Worm (Caenorhabditis elegans) whole organism, L1 larva: ENCODE results near the gene zig-12.

Experiments used
- C04F5.9 ChIP-seq: sonication (generic microtip); optimal IDR thresholded peaks from 2 replicates; lab custom pipeline; 2016; ENCODE audit warnings: missing genetic modification characterization, missing compliant biosample characterization
- aly-2 ChIP-seq: fragments of 150-350 bp; optimal IDR thresholded peaks from 2 replicates; lab custom pipeline; 2014; ENCODE audit warnings: missing biosample characterization, missing genetic modification characterization
- ama-1 ChIP-seq: fragments of 150-350 bp; optimal IDR thresholded peaks from 2 replicates; lab custom pipeline; 2014
- ceh-8 ChIP-seq: fragments of 200-800 bp; sonication (Bioruptor generic); optimal IDR thresholded peaks from 2 replicates; lab custom pipeline; 2018; ENCODE audit warnings: mild to moderate bottlenecking, missing genetic modification characterization, moderate library complexity, missing compliant biosample characterization
- ceh-88 ChIP-seq: fragments of 200-800 bp; sonication (Bioruptor generic); IDR thresholded peaks from 2 replicates; pipeline ENCODE4 v1.3.6; 2022; ENCODE audit warnings: missing genetic modification characterization, missing compliant biosample characterization
- ceh-90 ChIP-seq: sonication (generic microtip); optimal IDR thresholded peaks from 2 replicates; lab custom pipeline; 2016; ENCODE audit warnings: missing genetic modification characterization, missing compliant biosample characterization
- ces-1 ChIP-seq: fragments of 150-350 bp; optimal IDR thresholded peaks from 2 replicates; lab custom pipeline; 2014; ENCODE audit warnings: missing biosample characterization, missing genetic modification reagents, missing genetic modification characterization
- dsc-1 ChIP-seq: sonication (generic microtip); optimal IDR thresholded peaks from 2 replicates; lab custom pipeline; 2016; ENCODE audit warnings: mild to moderate bottlenecking, missing genetic modification characterization, missing compliant biosample characterization
- efl-1 ChIP-seq, 4 experiments: fragments of 150-350 bp; optimal IDR thresholded peaks in 3 of 4; peaks in 1 of 4; 1 replicate in 1 of 4; 2 replicates in 3 of 4; lab custom pipeline; 2014; ENCODE audit warnings: missing biosample characterization in 2 of 4, missing genetic modification characterization in 2 of 4, missing genetic modification reagents in 2 of 4
- efl-3 ChIP-seq: fragments of 200-800 bp; sonication (Bioruptor generic); optimal IDR thresholded peaks from 2 replicates; lab custom pipeline; 2018; ENCODE audit warnings: mild to moderate bottlenecking, missing genetic modification characterization, missing compliant biosample characterization
- egl-27 ChIP-seq, 2 experiments: fragments of 150-350 bp in 1 of 2; sonication (generic microtip); optimal IDR thresholded peaks; 3 replicates each; lab custom pipeline; 2017 to 2018; ENCODE audit warnings: missing biosample characterization in 2 of 2, missing genetic modification characterization in 2 of 2, missing genetic modification reagents in 2 of 2
- elt-2 ChIP-seq: sonication (generic microtip); optimal IDR thresholded peaks from 2 replicates; lab custom pipeline; 2016; ENCODE audit warnings: missing genetic modification characterization, mild to moderate bottlenecking, inconsistent platforms, missing compliant biosample characterization, missing genetic modification reagents
- elt-3 ChIP-seq, 6 experiments: fragments of 150-350 bp in 1 of 6; sonication (generic microtip); optimal IDR thresholded peaks; 2 replicates each; lab custom pipeline; 2017 to 2018; ENCODE audit warnings: missing biosample characterization in 6 of 6, missing genetic modification characterization in 6 of 6, inconsistent platforms in 1 of 6
- fkh-10 ChIP-seq: sonication (generic microtip); optimal IDR thresholded peaks from 2 replicates; lab custom pipeline; 2017; ENCODE audit warnings: missing biosample characterization, missing genetic modification reagents, missing genetic modification characterization
- fkh-4 ChIP-seq: sonication (generic microtip); optimal IDR thresholded peaks from 2 replicates; lab custom pipeline; 2016; ENCODE audit warnings: missing compliant biosample characterization, missing genetic modification characterization, borderline replicate concordance
- fos-1 ChIP-seq: fragments of 150-350 bp; optimal IDR thresholded peaks from 2 replicates; lab custom pipeline; 2014; ENCODE audit warnings: missing biosample characterization, missing genetic modification characterization
- grh-1 ChIP-seq: fragments of 200-800 bp; sonication (Bioruptor generic); IDR thresholded peaks from 2 replicates; pipeline ENCODE4 v1.3.6; 2022; ENCODE audit warnings: missing genetic modification reagents, missing genetic modification characterization, missing compliant biosample characterization
- hlh-4 ChIP-seq: sonication (generic microtip); optimal IDR thresholded peaks from 2 replicates; lab custom pipeline; 2016; ENCODE audit warnings: mild to moderate bottlenecking, missing genetic modification characterization, missing compliant biosample characterization
- hpl-2 ChIP-seq: fragments of 150-350 bp; optimal IDR thresholded peaks from 2 replicates; lab custom pipeline; 2014; ENCODE audit warnings: missing biosample characterization, missing genetic modification reagents, missing genetic modification characterization
- irx-1 ChIP-seq: sonication (generic microtip); optimal IDR thresholded peaks from 2 replicates; lab custom pipeline; 2016; ENCODE audit warnings: missing genetic modification characterization, missing compliant biosample characterization
- jun-1 ChIP-seq: fragments of 150-350 bp; optimal IDR thresholded peaks from 2 replicates; lab custom pipeline; 2014; ENCODE audit warnings: missing biosample characterization, missing genetic modification reagents, missing genetic modification characterization
- lin-39 ChIP-seq: fragments of 150-350 bp; optimal IDR thresholded peaks from 2 replicates; lab custom pipeline; 2014; ENCODE audit warnings: missing biosample characterization, missing genetic modification reagents, missing genetic modification characterization
- lsy-2 ChIP-seq, 2 experiments: fragments of 150-350 bp; optimal IDR thresholded peaks; 2 replicates each; lab custom pipeline; 2014; ENCODE audit warnings: missing biosample characterization in 2 of 2, missing genetic modification characterization in 2 of 2
- mab-9 ChIP-seq: fragments of 200-800 bp; sonication (Bioruptor generic); IDR thresholded peaks from 2 replicates; pipeline ENCODE4 v1.3.6; 2022; ENCODE audit warnings: missing genetic modification reagents, missing genetic modification characterization, missing compliant biosample characterization
- mdl-1 ChIP-seq, 2 experiments: fragments of 150-350 bp; optimal IDR thresholded peaks; 2 replicates each; lab custom pipeline; 2014 to 2017; ENCODE audit warnings: missing biosample characterization in 2 of 2, missing genetic modification characterization in 2 of 2, inconsistent platforms in 1 of 2
- mef-2 ChIP-seq: fragments of 150-350 bp; optimal IDR thresholded peaks from 2 replicates; lab custom pipeline; 2014; ENCODE audit warnings: missing biosample characterization, missing genetic modification characterization
- mep-1 ChIP-seq: fragments of 150-350 bp; optimal IDR thresholded peaks from 2 replicates; lab custom pipeline; 2014; ENCODE audit warnings: missing biosample characterization, missing genetic modification characterization
- nhr-11 ChIP-seq: fragments of 150-350 bp; optimal IDR thresholded peaks from 2 replicates; lab custom pipeline; 2014; ENCODE audit warnings: missing biosample characterization, missing genetic modification characterization
- nhr-12 ChIP-seq: sonication (generic microtip); optimal IDR thresholded peaks from 2 replicates; lab custom pipeline; 2017; ENCODE audit warnings: missing biosample characterization, missing genetic modification characterization
- nhr-19 ChIP-seq: fragments of 200-800 bp; sonication (Bioruptor generic); conservative IDR thresholded peaks from 2 replicates; pipeline ENCODE4 v1.3.6; 2022; ENCODE audit warnings: missing genetic modification characterization, missing compliant biosample characterization
- nhr-237 ChIP-seq: fragments of 150-350 bp; optimal IDR thresholded peaks from 2 replicates; lab custom pipeline; 2014; ENCODE audit warnings: missing biosample characterization, missing genetic modification characterization
- nhr-28 ChIP-seq: fragments of 150-350 bp; optimal IDR thresholded peaks from 2 replicates; lab custom pipeline; 2014; ENCODE audit warnings: missing biosample characterization, missing genetic modification characterization
- nhr-47 ChIP-seq: sonication (generic microtip); optimal IDR thresholded peaks from 2 replicates; lab custom pipeline; 2016; ENCODE audit warnings: mild to moderate bottlenecking, missing genetic modification characterization, moderate library complexity, missing compliant biosample characterization
- nhr-76 ChIP-seq: sonication (generic microtip); optimal IDR thresholded peaks from 2 replicates; lab custom pipeline; 2017; ENCODE audit warnings: missing biosample characterization, missing genetic modification characterization
- nhr-77 ChIP-seq: fragments of 150-350 bp; optimal IDR thresholded peaks from 2 replicates; lab custom pipeline; 2014; ENCODE audit warnings: missing biosample characterization, missing genetic modification characterization
- nhr-84 ChIP-seq: sonication (generic microtip); optimal IDR thresholded peaks from 2 replicates; lab custom pipeline; 2017; ENCODE audit warnings: missing biosample characterization, missing genetic modification characterization
- nhr-85 ChIP-seq: sonication (generic microtip); peaks from one replicate; lab custom pipeline; 2016; ENCODE audit warnings: missing genetic modification characterization, inconsistent platforms, missing compliant biosample characterization
- pag-3 ChIP-seq: sonication (generic microtip); optimal IDR thresholded peaks from 2 replicates; lab custom pipeline; 2017; ENCODE audit warnings: missing genetic modification characterization, mild to moderate bottlenecking, missing compliant biosample characterization, antibody characterized with exemption, borderline replicate concordance; ENCODE audit not compliant: insufficient read depth
- pax-3 ChIP-seq: fragments of 200-800 bp; sonication (Bioruptor generic); optimal IDR thresholded peaks from 2 replicates; lab custom pipeline; 2018; ENCODE audit warnings: mild to moderate bottlenecking, missing genetic modification characterization, moderate library complexity, missing compliant biosample characterization
- pqm-1 ChIP-seq: sonication (generic microtip); optimal IDR thresholded peaks from 3 replicates; lab custom pipeline; 2017; ENCODE audit warnings: missing biosample characterization, missing genetic modification characterization
- skn-1 ChIP-seq: fragments of 150-350 bp; optimal IDR thresholded peaks from 2 replicates; lab custom pipeline; 2014; ENCODE audit warnings: missing biosample characterization, missing genetic modification characterization
- snpc-4 ChIP-seq: fragments of 150-350 bp; optimal IDR thresholded peaks from 2 replicates; lab custom pipeline; 2014; ENCODE audit warnings: missing biosample characterization, missing genetic modification characterization
- snu-23 ChIP-seq: sonication (generic microtip); optimal IDR thresholded peaks from 2 replicates; lab custom pipeline; 2016; ENCODE audit warnings: missing genetic modification characterization, missing compliant biosample characterization
- sox-4 ChIP-seq: sonication (generic microtip); optimal IDR thresholded peaks from 2 replicates; lab custom pipeline; 2016; ENCODE audit warnings: missing genetic modification characterization, missing compliant biosample characterization
- sup-37 ChIP-seq: fragments of 200-800 bp; sonication (Bioruptor generic); optimal IDR thresholded peaks from 2 replicates; lab custom pipeline; 2018; ENCODE audit warnings: mild to moderate bottlenecking, missing genetic modification characterization, missing compliant biosample characterization
- swsn-7 ChIP-seq: sonication (generic microtip); optimal IDR thresholded peaks from 2 replicates; lab custom pipeline; 2016; ENCODE audit warnings: missing genetic modification characterization, missing compliant biosample characterization
- tbx-2 ChIP-seq: sonication (generic microtip); optimal IDR thresholded peaks from 2 replicates; lab custom pipeline; 2016; ENCODE audit warnings: missing genetic modification characterization, missing compliant biosample characterization
- unc-130 ChIP-seq: fragments of 150-350 bp; optimal IDR thresholded peaks from 2 replicates; lab custom pipeline; 2017; ENCODE audit warnings: missing biosample characterization, missing genetic modification characterization, inconsistent platforms
- unc-30 ChIP-seq: sonication (generic microtip); optimal IDR thresholded peaks from 2 replicates; lab custom pipeline; 2017; ENCODE audit warnings: missing biosample characterization, missing genetic modification characterization
- unc-62 ChIP-seq: fragments of 150-350 bp; optimal IDR thresholded peaks from 2 replicates; lab custom pipeline; 2014; ENCODE audit warnings: missing biosample characterization, missing genetic modification reagents, missing genetic modification characterization
- unc-98 ChIP-seq: fragments of 200-800 bp; sonication (Bioruptor generic); IDR thresholded peaks from 2 replicates; pipeline ENCODE4 v1.3.6; 2022; ENCODE audit warnings: missing genetic modification characterization, missing compliant biosample characterization
- vab-15 ChIP-seq: sonication (generic microtip); optimal IDR thresholded peaks from 2 replicates; lab custom pipeline; 2017; ENCODE audit warnings: missing genotype, mild to moderate bottlenecking, missing genetic modification characterization, missing compliant biosample characterization
- xbp-1 ChIP-seq: sonication (generic microtip); optimal IDR thresholded peaks from 2 replicates; lab custom pipeline; 2016; ENCODE audit warnings: missing genetic modification characterization, missing compliant biosample characterization
- zag-1 ChIP-seq: fragments of 150-350 bp; optimal IDR thresholded peaks from 2 replicates; lab custom pipeline; 2014; ENCODE audit warnings: missing biosample characterization, missing genetic modification characterization
- ztf-4 ChIP-seq: fragments of 150-350 bp; optimal IDR thresholded peaks from 2 replicates; lab custom pipeline; 2014; ENCODE audit warnings: missing biosample characterization, missing genetic modification characterization

zig-12 gene

ce11 chrX:8752546-8752945 is 11.2 kb upstream of the zig-12 start (continued):
- TF ChIP-seq mep-1 (tag; lab: Kevin White, UChicago): peak; percentile 4
- no peak for TF ChIP-seq dsc-1
- TF ChIP-seq pag-3 (tag; lab: Kevin White, UChicago): no peak
- no peak for TF ChIP-seq nhr-11 (tag; lab: Kevin White, UChicago)
- no peak for TF ChIP-seq egl-27 (tag; optimal IDR thresholded peaks at IDR 0.05; lab: Kevin White, UChicago)
- TF ChIP-seq mab-9 (GFP tag; lab: Robert Waterston, UW): no peak
- no peak for TF ChIP-seq C04F5.9 (tag; lab: Kevin White, UChicago)
- TF ChIP-seq nhr-28 (tag; lab: Kevin White, UChicago): no peak
- TF ChIP-seq swsn-7 (tag; lab: Kevin White, UChicago): no peak
- TF ChIP-seq snu-23 (GFP tag; lab: Kevin White, UChicago): peak; percentile 36
- TF ChIP-seq fkh-10 (GFP tag; lab: Kevin White, UChicago): no peak
- TF ChIP-seq elt-2: no peak
- no peak for TF ChIP-seq ceh-88 (GFP tag; lab: Robert Waterston, UW)
- TF ChIP-seq fkh-4 (tag; lab: Kevin White, UChicago): no peak
- no peak for TF ChIP-seq sup-37 (GFP tag; lab: Kevin White, UChicago)
- no peak for TF ChIP-seq hlh-4
- TF ChIP-seq skn-1 (tag; lab: Kevin White, UChicago): no peak
- no peak for TF ChIP-seq fos-1
- TF ChIP-seq nhr-85 (tag; lab: Kevin White, UChicago): peak; percentile 90
- no peak for TF ChIP-seq nhr-12 (tag; lab: Kevin White, UChicago)
- TF ChIP-seq mdl-1 (tag; optimal IDR thresholded peaks at IDR 0.05; lab: Kevin White, UChicago): peak in 1 of 2 experiments; percentile 61
- TF ChIP-seq unc-130 (tag; lab: Kevin White, UChicago): no peak
- TF ChIP-seq nhr-76 (tag; lab: Kevin White, UChicago): no peak
- TF ChIP-seq jun-1 (tag; lab: Kevin White, UChicago): no peak
- no peak for TF ChIP-seq hpl-2 (GFP tag; lab: Kevin White, UChicago)
- no peak for TF ChIP-seq ces-1 (GFP tag; lab: Kevin White, UChicago)
- no peak for TF ChIP-seq pax-3
- TF ChIP-seq ama-1 (lab: Kevin White, UChicago): no peak
- TF ChIP-seq grh-1: no peak
- no peak for TF ChIP-seq lin-39 (tag; lab: Kevin White, UChicago)
- TF ChIP-seq ztf-4 (tag; lab: Kevin White, UChicago): peak; percentile 11
- TF ChIP-seq sox-4: no peak
- peak; percentile 25 for TF ChIP-seq nhr-19
- no peak for TF ChIP-seq snpc-4 (tag; lab: Kevin White, UChicago)
- no peak for TF ChIP-seq vab-15 (tag; lab: Kevin White, UChicago)
- peak in 3 of 6 experiments; percentile 13 to 93 (median 75) for TF ChIP-seq elt-3 (tag; optimal IDR thresholded peaks at IDR 0.05; lab: Kevin White, UChicago)
- no peak for TF ChIP-seq ceh-90 (tag; lab: Kevin White, UChicago)
- TF ChIP-seq aly-2 (tag; lab: Kevin White, UChicago): no peak
- TF ChIP-seq nhr-47 (tag; lab: Kevin White, UChicago): no peak
- no peak for TF ChIP-seq unc-30 (tag; lab: Kevin White, UChicago)
- no peak for TF ChIP-seq irx-1 (tag; lab: Kevin White, UChicago)
- no peak for TF ChIP-seq nhr-237 (tag; lab: Kevin White, UChicago)
- no peak for TF ChIP-seq nhr-84 (tag; lab: Kevin White, UChicago)
- no peak for TF ChIP-seq zag-1
- no peak for TF ChIP-seq mef-2 (tag; lab: Kevin White, UChicago)
- TF ChIP-seq unc-98 (GFP tag; lab: Robert Waterston, UW): no peak
- TF ChIP-seq xbp-1 (tag; lab: Kevin White, UChicago): no peak
- TF ChIP-seq tbx-2 (tag; lab: Kevin White, UChicago): peak; percentile 13
- no peak for TF ChIP-seq ceh-8
- TF ChIP-seq unc-62 (GFP tag; lab: Kevin White, UChicago): no peak
- no peak for TF ChIP-seq efl-1 (optimal IDR thresholded peaks at IDR 0.05; lab: Kevin White, UChicago)
- no peak for TF ChIP-seq efl-1 (GFP tag; optimal IDR thresholded peaks at IDR 0.05 in 1 of 2; lab: Kevin White, UChicago)
- TF ChIP-seq lsy-2 (tag; optimal IDR thresholded peaks at IDR 0.05; lab: Kevin White, UChicago): peak in 1 of 2 experiments; percentile 27
- no peak for TF ChIP-seq efl-3 (GFP tag; lab: Kevin White, UChicago)
- TF ChIP-seq nhr-77 (tag; lab: Kevin White, UChicago): no peak
- TF ChIP-seq pqm-1 (tag; lab: Kevin White, UChicago): no peak
